Worm (Caenorhabditis elegans): Measurements from ENCODE around the gene C16D9.8.

DNA sequence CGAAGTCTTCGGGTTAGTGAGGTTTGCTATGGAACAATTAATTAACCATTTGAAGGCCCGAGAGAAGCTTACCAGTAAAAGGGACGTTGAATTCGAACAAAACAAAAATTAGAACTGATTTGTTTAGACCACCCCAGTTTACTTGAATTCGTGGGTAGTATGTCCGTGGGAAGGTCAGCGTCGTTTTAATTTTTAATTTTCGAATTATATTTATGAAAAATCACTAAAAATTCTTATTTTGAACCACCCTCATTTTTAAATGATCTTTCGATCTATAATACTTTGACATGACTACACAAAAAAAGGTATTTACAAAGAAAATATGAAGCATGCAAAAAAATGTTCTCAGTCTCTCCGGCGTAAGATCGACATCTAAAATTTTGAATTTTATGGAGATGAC lies 17.9 kb downstream of the C16D9.8 start, which contains the start of gene C16D9.5:
- TF ChIP-seq med-1 (GFP tag; optimal IDR thresholded peaks at IDR 0.05; ENCODE audit: insufficient read depth), result no peak
- TF ChIP-seq flt-1 (GFP tag; IDR thresholded peaks at IDR 0.05), result no peak
